Worm (Caenorhabditis elegans): ENCODE data around the gene lst-2.

lst-2 gene

DNA sequence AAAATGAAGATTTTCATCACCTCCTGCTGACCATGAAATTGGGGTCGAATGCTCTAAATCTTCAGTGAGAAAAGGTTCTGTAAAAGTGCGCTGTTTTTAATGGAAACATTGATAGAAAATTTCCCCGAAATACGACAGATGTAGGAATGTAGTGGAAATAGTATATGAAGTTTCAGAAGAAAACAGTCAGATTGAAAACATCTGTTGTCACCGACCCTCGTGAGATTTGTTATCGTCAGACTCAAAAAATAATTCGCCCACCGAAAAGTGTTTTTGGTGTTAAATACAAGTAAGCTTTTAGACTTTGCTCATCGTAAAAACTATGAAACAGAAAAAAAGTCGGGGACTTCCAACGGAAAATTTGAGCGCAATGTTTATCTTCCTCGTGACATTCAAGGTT is 18.3 kb downstream of the lst-2 start, which contains the start of gene F14H12.8:
Gene F14H12.8 (minus strand): TSS at position 101 of the 400 bp plus-strand sequence.
- TF ChIP-seq nhr-43 (tag; optimal IDR thresholded peaks at IDR 0.05; ENCODE audit: poor library complexity, severe bottlenecking) (no peak), nhr-67 (tag; optimal IDR thresholded peaks at IDR 0.05) (no peak), skn-1 (tag; optimal IDR thresholded peaks at IDR 0.05) (no peak), ama-1 (optimal IDR thresholded peaks at IDR 0.05) (no peak), daf-12 (tag; optimal IDR thresholded peaks at IDR 0.05) (no peak)

ce11 chrX:4363200-4363599 is 20.0 kb downstream of the lst-2 start, which contains the start of gene F14H12.17:
Gene F14H12.17 (minus strand): TSS chrX:4363300.
- TF ChIP-seq ceh-16 (tag; optimal IDR thresholded peaks at IDR 0.05) (no peak), jun-1 (tag; optimal IDR thresholded peaks at IDR 0.05) (no peak), nfya-1 (tag; optimal IDR thresholded peaks at IDR 0.05; ENCODE audit: insufficient read depth) (no peak), tbx-2 (tag; optimal IDR thresholded peaks at IDR 0.05) (no peak), mdl-1 (tag; optimal IDR thresholded peaks at IDR 0.05) (no peak), unc-62 (GFP tag; optimal IDR thresholded peaks at IDR 0.05) (no peak), ZK546.5 (tag; optimal IDR thresholded peaks at IDR 0.05) (no peak)

ce11 chrX:4362522-4362921 is 20.6 kb downstream of the lst-2 start, which contains the start of gene F14H12.7:
Gene F14H12.7 (minus strand): TSS chrX:4362622.
- TF ChIP-seq unc-39 (tag; optimal IDR thresholded peaks at IDR 0.05) (no peak), daf-12 (tag; optimal IDR thresholded peaks at IDR 0.05) (no peak), pha-4 (tag; optimal IDR thresholded peaks at IDR 0.05) (no peak), mdl-1 (tag; optimal IDR thresholded peaks at IDR 0.05) (no peak), lin-15B (tag; optimal IDR thresholded peaks at IDR 0.05) (no peak)

- TF ChIP-seq elt-2 (tag; optimal IDR thresholded peaks at IDR 0.05), result peak; percentile 61
- TF ChIP-seq nhr-237 (tag; optimal IDR thresholded peaks at IDR 0.05), result no peak
Observed at ce11 chrX:4359030-4359429, 24.1 kb downstream of the lst-2 start.

- no peak for TF ChIP-seq nhr-12 (tag; optimal IDR thresholded peaks at IDR 0.05)
- TF ChIP-seq egl-27 (tag; optimal IDR thresholded peaks at IDR 0.05), result no peak
- TF ChIP-seq ceh-16 (tag; optimal IDR thresholded peaks at IDR 0.05), result no peak
- TF ChIP-seq nhr-77 (tag; optimal IDR thresholded peaks at IDR 0.05), result no peak
- TF ChIP-seq egl-5 (tag; optimal IDR thresholded peaks at IDR 0.05), result no peak
- no peak for TF ChIP-seq elt-3 (tag; optimal IDR thresholded peaks at IDR 0.05)
- no peak for TF ChIP-seq ceh-28 (tag; optimal IDR thresholded peaks at IDR 0.05)
- TF ChIP-seq elt-2 (tag; optimal IDR thresholded peaks at IDR 0.05), result no peak
- TF ChIP-seq nfya-1 (tag; optimal IDR thresholded peaks at IDR 0.05; ENCODE audit: insufficient read depth), result no peak
- no peak for TF ChIP-seq fos-1 (tag; optimal IDR thresholded peaks at IDR 0.05)
- TF ChIP-seq fkh-10 (GFP tag; optimal IDR thresholded peaks at IDR 0.05), result no peak
- no peak for TF ChIP-seq fkh-2 (tag; optimal IDR thresholded peaks at IDR 0.05)
- TF ChIP-seq sea-2 (GFP tag; optimal IDR thresholded peaks at IDR 0.05), result no peak
Observed at ce11 chrX:4357467-4357866, 25.7 kb downstream of the lst-2 start, which contains the start of gene F14H12.6. Gene F14H12.6 (minus strand): TSS chrX:4357567.

DNA sequence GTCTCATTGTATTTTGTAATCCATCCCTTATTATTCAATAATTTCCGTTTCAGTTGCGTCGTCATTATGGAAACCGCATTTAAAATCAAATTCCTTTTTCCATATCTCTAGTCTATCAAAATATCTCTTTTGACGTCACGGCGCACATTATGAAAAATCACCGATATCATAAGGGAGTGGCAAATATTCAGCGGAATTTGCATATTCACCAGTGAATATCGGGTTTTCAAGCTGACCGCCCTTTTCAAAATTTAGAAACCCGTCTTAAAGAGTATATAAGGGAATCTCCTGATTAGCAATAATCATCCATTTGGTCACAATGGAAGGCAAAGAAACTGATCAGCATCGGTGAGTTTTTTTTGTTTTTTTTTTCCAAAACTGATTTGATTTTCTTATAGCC is 29.8 kb downstream of the lst-2 start, which contains the start of gene col-165:
Gene col-165 (plus strand): TSS at position 301 of the 400 bp plus-strand sequence.
- no peak for TF ChIP-seq nhr-23 (tag; optimal IDR thresholded peaks at IDR 0.05)
- TF ChIP-seq fkh-2 (tag; optimal IDR thresholded peaks at IDR 0.05), result no peak
- TF ChIP-seq nhr-67 (tag; optimal IDR thresholded peaks at IDR 0.05), result no peak
- no peak for TF ChIP-seq lin-15B (tag; optimal IDR thresholded peaks at IDR 0.05)
- no peak for TF ChIP-seq nhr-76 (tag; optimal IDR thresholded peaks at IDR 0.05)
- TF ChIP-seq egl-5 (tag; optimal IDR thresholded peaks at IDR 0.05), result no peak

DNA sequence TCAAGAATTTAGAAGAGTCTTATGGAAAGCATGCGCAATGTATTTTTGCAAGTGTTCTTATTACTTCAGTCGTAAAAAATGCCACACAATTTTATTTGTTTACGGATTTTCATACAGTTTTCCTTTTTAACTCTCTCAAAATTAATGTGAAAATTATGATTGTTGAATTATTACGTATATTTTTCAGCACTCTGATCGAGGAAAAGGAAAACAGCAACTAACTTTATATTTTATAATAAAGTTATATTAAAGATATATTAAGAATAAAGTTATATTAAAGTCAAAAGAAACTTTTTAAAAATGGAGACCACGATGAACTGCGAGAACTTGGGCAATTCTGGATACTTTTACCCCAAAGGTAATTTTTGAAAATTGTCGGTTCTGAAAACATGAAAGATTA is 33.0 kb downstream of the lst-2 start, which contains the start of gene F14H12.2:
Gene F14H12.2 (plus strand): TSS at position 301 of the 400 bp plus-strand sequence.
- TF ChIP-seq mml-1 (tag; optimal IDR thresholded peaks at IDR 0.05) (no peak), nhr-28 (tag; optimal IDR thresholded peaks at IDR 0.05) (no peak), daf-12 (tag; optimal IDR thresholded peaks at IDR 0.05) (no peak), lin-15B (tag; optimal IDR thresholded peaks at IDR 0.05) (no peak), ceh-9 (tag; optimal IDR thresholded peaks at IDR 0.05) (no peak), unc-62 (GFP tag; optimal IDR thresholded peaks at IDR 0.05) (no peak), lsy-12 (tag; optimal IDR thresholded peaks at IDR 0.05) (no peak), ztf-11 (tag; optimal IDR thresholded peaks at IDR 0.05) (no peak), ceh-82 (tag; optimal IDR thresholded peaks at IDR 0.05) (no peak), sea-2 (GFP tag; optimal IDR thresholded peaks at IDR 0.05) (no peak), nhr-25 (tag; optimal IDR thresholded peaks at IDR 0.05) (no peak), tbx-2 (tag; optimal IDR thresholded peaks at IDR 0.05) (no peak), elt-1 (tag; optimal IDR thresholded peaks at IDR 0.05) (no peak), ama-1 (optimal IDR thresholded peaks at IDR 0.05) (no peak)
